Fruit fly (Drosophila melanogaster) whole organism, embryonic: Measurements from ENCODE around the gene tay.

ENCODE experiments used
- Antp ChIP-seq: fragments of 200-800 bp; sonication (Bioruptor generic); optimal IDR thresholded peaks from 3 replicates; lab custom pipeline; 2016; ENCODE audit warnings: missing biosample characterization, missing genetic modification characterization
- CG10147 ChIP-seq: fragments of 200-800 bp; sonication (Bioruptor generic); optimal IDR thresholded peaks from 2 replicates; lab custom pipeline; 2019; ENCODE audit warnings: missing biosample characterization, mild to moderate bottlenecking, missing genetic modification characterization, moderate library complexity
- CG10267 ChIP-seq: fragments of 200-800 bp; sonication (Bioruptor generic); optimal IDR thresholded peaks from 2 replicates; lab custom pipeline; 2018; ENCODE audit warnings: missing biosample characterization, mild to moderate bottlenecking, missing genetic modification characterization, moderate library complexity
- CG11504 ChIP-seq: fragments of 200-800 bp; sonication (Bioruptor generic); optimal IDR thresholded peaks from 3 replicates; lab custom pipeline; 2019; ENCODE audit warnings: missing biosample characterization, mild to moderate bottlenecking, missing genetic modification characterization, moderate library complexity
- CG13894 ChIP-seq: fragments of 200-800 bp; sonication (Bioruptor generic); optimal IDR thresholded peaks from 3 replicates; lab custom pipeline; 2018; ENCODE audit warnings: missing biosample characterization, mild to moderate bottlenecking, missing genetic modification characterization, moderate library complexity
- CG14014 ChIP-seq: fragments of 200-800 bp; sonication (Bioruptor generic); IDR thresholded peaks from 2 replicates; pipeline ENCODE4 v1.3.6; 2022; ENCODE audit warnings: missing biosample characterization, missing genetic modification characterization
- CG14441 ChIP-seq: fragments of 200-800 bp; sonication (Bioruptor generic); IDR thresholded peaks from 2 replicates; pipeline ENCODE4 v1.3.6; 2022; ENCODE audit warnings: missing biosample characterization, missing genetic modification characterization
- CG15696 ChIP-seq: fragments of 200-800 bp; sonication (Bioruptor generic); optimal IDR thresholded peaks from 2 replicates; lab custom pipeline; 2019; ENCODE audit warnings: missing biosample characterization, mild to moderate bottlenecking, missing genetic modification characterization, moderate library complexity
- CG1603 ChIP-seq: fragments of 200-800 bp; sonication (Bioruptor generic); optimal IDR thresholded peaks from 2 replicates; lab custom pipeline; 2019; ENCODE audit warnings: missing biosample characterization, mild to moderate bottlenecking, missing genetic modification characterization, moderate library complexity
- CG16813 ChIP-seq: fragments of 200-800 bp; sonication (Bioruptor generic); IDR thresholded peaks from 3 replicates; pipeline ENCODE4 v1.3.6; 2022; ENCODE audit warnings: missing biosample characterization, missing genetic modification characterization; ENCODE audit not compliant: partially characterized antibody
- CG17912 ChIP-seq: fragments of 200-800 bp; sonication (Bioruptor generic); optimal IDR thresholded peaks from 2 replicates; lab custom pipeline; 2018; ENCODE audit warnings: missing biosample characterization, mild to moderate bottlenecking, missing genetic modification characterization
- CG1832 ChIP-seq: fragments of 200-800 bp; sonication (Bioruptor generic); optimal IDR thresholded peaks from 2 replicates; lab custom pipeline; 2017; ENCODE audit warnings: missing biosample characterization, mild to moderate bottlenecking, missing genetic modification characterization, inconsistent platforms
- CG2129 ChIP-seq: fragments of 200-800 bp; sonication (Bioruptor generic); IDR thresholded peaks from 2 replicates; pipeline ENCODE4 v1.3.6; 2022; ENCODE audit warnings: missing biosample characterization, missing genetic modification characterization; ENCODE audit not compliant: partially characterized antibody
- CG32767 ChIP-seq: fragments of 200-800 bp; sonication (Bioruptor generic); IDR thresholded peaks from 2 replicates; pipeline ENCODE4 v1.3.6; 2022; ENCODE audit warnings: missing biosample characterization, missing genetic modification characterization
- CG3847 ChIP-seq: fragments of 200-800 bp; sonication (Bioruptor generic); IDR thresholded peaks from 2 replicates; pipeline ENCODE4 v1.3.6; 2022; ENCODE audit warnings: missing biosample characterization, missing genetic modification characterization
- CG8290 ChIP-seq, 3 experiments: fragments of 200-800 bp; sonication (Bioruptor generic); optimal IDR thresholded peaks; 2 replicates each; lab custom pipeline; 2016 to 2019; ENCODE audit warnings: missing biosample characterization in 3 of 3, missing genetic modification characterization in 3 of 3, mild to moderate bottlenecking in 2 of 3, moderate library complexity in 1 of 3
- CG8944 ChIP-seq: fragments of 200-800 bp; sonication (Bioruptor generic); optimal IDR thresholded peaks from 3 replicates; lab custom pipeline; 2016; ENCODE audit warnings: missing biosample characterization, missing genetic modification characterization
- CG9817 ChIP-seq: fragments of 200-800 bp; sonication (Bioruptor generic); optimal IDR thresholded peaks from 2 replicates; lab custom pipeline; 2018; ENCODE audit warnings: missing biosample characterization, mild to moderate bottlenecking, missing genetic modification characterization, moderate library complexity
- CG9876 ChIP-seq: fragments of 200-800 bp; sonication (Bioruptor generic); optimal IDR thresholded peaks from 2 replicates; lab custom pipeline; 2016; ENCODE audit warnings: missing biosample characterization, missing genetic modification characterization
- D19B ChIP-seq: fragments of 200-800 bp; sonication (Bioruptor generic); optimal IDR thresholded peaks from 2 replicates; lab custom pipeline; 2017; ENCODE audit warnings: missing biosample characterization, mild to moderate bottlenecking, missing genetic modification characterization
- E2f1 ChIP-seq: fragments of 200-800 bp; sonication (Bioruptor generic); IDR thresholded peaks from 2 replicates; pipeline ENCODE4 v1.3.6; 2022; ENCODE audit warnings: missing biosample characterization, missing genetic modification characterization
- Fer2 ChIP-seq: fragments of 200-800 bp; sonication (Bioruptor generic); optimal IDR thresholded peaks from 2 replicates; lab custom pipeline; 2018; ENCODE audit warnings: missing biosample characterization, mild to moderate bottlenecking, missing genetic modification characterization, moderate library complexity
- Fer3 ChIP-seq: fragments of 200-800 bp; sonication (Bioruptor generic); optimal IDR thresholded peaks from 2 replicates; lab custom pipeline; 2018; ENCODE audit warnings: missing biosample characterization, mild to moderate bottlenecking, missing genetic modification characterization, moderate library complexity
- Hr51 ChIP-seq, 2 experiments: fragments of 200-800 bp; sonication (Bioruptor generic); optimal IDR thresholded peaks; 2 replicates in 1 of 2; 3 replicates in 1 of 2; lab custom pipeline; 2016 to 2018; ENCODE audit warnings: missing biosample characterization in 2 of 2, missing genetic modification characterization in 2 of 2, mild to moderate bottlenecking in 1 of 2, moderate library complexity in 1 of 2
- MESR4 ChIP-seq: fragments of 200-800 bp; sonication (Bioruptor generic); optimal IDR thresholded peaks from 2 replicates; lab custom pipeline; 2018; ENCODE audit warnings: missing biosample characterization, mild to moderate bottlenecking, missing genetic modification characterization, moderate library complexity
- Max ChIP-seq: fragments of 200-800 bp; sonication (Bioruptor generic); optimal IDR thresholded peaks from 2 replicates; lab custom pipeline; 2016; ENCODE audit warnings: missing biosample characterization, mild to moderate bottlenecking, missing genetic modification characterization
- PHDP ChIP-seq: fragments of 200-800 bp; sonication (Bioruptor generic); optimal IDR thresholded peaks from 3 replicates; lab custom pipeline; 2018; ENCODE audit warnings: missing biosample characterization, mild to moderate bottlenecking, missing genetic modification characterization, moderate library complexity
- Six4 ChIP-seq: fragments of 200-800 bp; sonication (Bioruptor generic); optimal IDR thresholded peaks from 2 replicates; lab custom pipeline; 2016; ENCODE audit warnings: missing biosample characterization, missing genetic modification characterization
- Taf1 ChIP-seq: fragments of 200-800 bp; sonication (Bioruptor generic); IDR thresholded peaks from 2 replicates; pipeline ENCODE4 v1.3.6; 2022; ENCODE audit warnings: missing biosample characterization, missing genetic modification characterization
- ab ChIP-seq: fragments of 200-800 bp; sonication (Bioruptor generic); optimal IDR thresholded peaks from 2 replicates; lab custom pipeline; 2016; ENCODE audit warnings: missing biosample characterization, missing genetic modification characterization
- aop ChIP-seq: fragments of 200-800 bp; sonication (Bioruptor generic); IDR thresholded peaks from 2 replicates; pipeline ENCODE4 v1.3.6; 2022; ENCODE audit warnings: missing biosample characterization, missing genetic modification characterization
- ase ChIP-seq: fragments of 200-800 bp; sonication (Bioruptor generic); IDR thresholded peaks from 3 replicates; pipeline ENCODE4 v1.3.6; 2022; ENCODE audit warnings: missing biosample characterization, missing genetic modification characterization
- ash1 ChIP-seq: fragments of 200-800 bp; sonication (Bioruptor generic); optimal IDR thresholded peaks from 2 replicates; lab custom pipeline; 2018; ENCODE audit warnings: missing biosample characterization, mild to moderate bottlenecking, missing genetic modification characterization
- bowl ChIP-seq: fragments of 200-800 bp; sonication (Bioruptor generic); IDR thresholded peaks from 2 replicates; pipeline ENCODE4 v1.3.6; 2022; ENCODE audit warnings: missing biosample characterization, missing genetic modification characterization
- br ChIP-seq: fragments of >200 bp; optimal IDR thresholded peaks from 2 replicates; lab custom pipeline; 2017
- cwo ChIP-seq: fragments of 200-800 bp; sonication (Bioruptor generic); optimal IDR thresholded peaks from 3 replicates; lab custom pipeline; 2017; ENCODE audit warnings: missing biosample characterization, missing genetic modification characterization, mild to moderate bottlenecking, moderate library complexity, missing genetic modification reagents
- eve ChIP-seq, 2 experiments: fragments of >200 bp; optimal IDR thresholded peaks; 2 replicates each; lab custom pipeline; 2017; ENCODE audit warnings: missing biosample characterization in 2 of 2, missing genetic modification characterization in 2 of 2
- fru ChIP-seq: fragments of >200 bp; optimal IDR thresholded peaks from 2 replicates; lab custom pipeline; 2017
- kay ChIP-seq: fragments of 200-800 bp; sonication (Bioruptor generic); optimal IDR thresholded peaks from 2 replicates; lab custom pipeline; 2016; ENCODE audit warnings: missing biosample characterization, missing genetic modification characterization
- lola ChIP-seq, 3 experiments: fragments of >200 bp in 2 of 3; fragments of 200-800 bp in 1 of 3; sonication (Bioruptor generic) in 1 of 3; optimal IDR thresholded peaks; 2 replicates each; lab custom pipeline; 2017 to 2019; ENCODE audit warnings: missing biosample characterization in 3 of 3, missing genetic modification characterization in 3 of 3, mild to moderate bottlenecking in 1 of 3, moderate library complexity in 1 of 3
- mam ChIP-seq: fragments of 200-800 bp; sonication (Bioruptor generic); optimal IDR thresholded peaks from 3 replicates; lab custom pipeline; 2016; ENCODE audit warnings: missing biosample characterization, missing genetic modification characterization
- oc ChIP-seq: fragments of 200-800 bp; sonication (Bioruptor generic); optimal IDR thresholded peaks from 2 replicates; lab custom pipeline; 2018; ENCODE audit warnings: missing biosample characterization, mild to moderate bottlenecking, missing genetic modification characterization, moderate library complexity
- pum ChIP-seq: fragments of 200-800 bp; sonication (Bioruptor generic); optimal IDR thresholded peaks from 2 replicates; lab custom pipeline; 2016; ENCODE audit warnings: missing biosample characterization, missing genetic modification characterization
- pzg ChIP-seq: fragments of 200-800 bp; sonication (Bioruptor generic); optimal IDR thresholded peaks from 3 replicates; lab custom pipeline; 2018; ENCODE audit warnings: missing biosample characterization, mild to moderate bottlenecking, missing genetic modification characterization, moderate library complexity
- sima ChIP-seq: fragments of 200-800 bp; sonication (Bioruptor generic); optimal IDR thresholded peaks from 2 replicates; lab custom pipeline; 2016; ENCODE audit warnings: missing biosample characterization, missing genetic modification characterization
- sisA ChIP-seq: fragments of 200-800 bp; sonication (Bioruptor generic); IDR thresholded peaks from 2 replicates; pipeline ENCODE4 v1.3.6; 2022; ENCODE audit warnings: missing biosample characterization, missing genetic modification characterization
- so ChIP-seq: fragments of 200-800 bp; sonication (Bioruptor generic); IDR thresholded peaks from 3 replicates; pipeline ENCODE4 v1.3.6; 2022; ENCODE audit warnings: missing biosample characterization, missing genetic modification characterization
- sug ChIP-seq: fragments of 200-800 bp; optimal IDR thresholded peaks from 2 replicates; lab custom pipeline; 2019; ENCODE audit warnings: missing biosample characterization, mild to moderate bottlenecking, missing genetic modification characterization, moderate library complexity
- vnd ChIP-seq: fragments of 200-800 bp; sonication (Bioruptor generic); IDR thresholded peaks from 3 replicates; pipeline ENCODE4 v1.3.6; 2022; ENCODE audit warnings: missing biosample characterization, missing genetic modification characterization; ENCODE audit not compliant: partially characterized antibody

Gene tay

DNA sequence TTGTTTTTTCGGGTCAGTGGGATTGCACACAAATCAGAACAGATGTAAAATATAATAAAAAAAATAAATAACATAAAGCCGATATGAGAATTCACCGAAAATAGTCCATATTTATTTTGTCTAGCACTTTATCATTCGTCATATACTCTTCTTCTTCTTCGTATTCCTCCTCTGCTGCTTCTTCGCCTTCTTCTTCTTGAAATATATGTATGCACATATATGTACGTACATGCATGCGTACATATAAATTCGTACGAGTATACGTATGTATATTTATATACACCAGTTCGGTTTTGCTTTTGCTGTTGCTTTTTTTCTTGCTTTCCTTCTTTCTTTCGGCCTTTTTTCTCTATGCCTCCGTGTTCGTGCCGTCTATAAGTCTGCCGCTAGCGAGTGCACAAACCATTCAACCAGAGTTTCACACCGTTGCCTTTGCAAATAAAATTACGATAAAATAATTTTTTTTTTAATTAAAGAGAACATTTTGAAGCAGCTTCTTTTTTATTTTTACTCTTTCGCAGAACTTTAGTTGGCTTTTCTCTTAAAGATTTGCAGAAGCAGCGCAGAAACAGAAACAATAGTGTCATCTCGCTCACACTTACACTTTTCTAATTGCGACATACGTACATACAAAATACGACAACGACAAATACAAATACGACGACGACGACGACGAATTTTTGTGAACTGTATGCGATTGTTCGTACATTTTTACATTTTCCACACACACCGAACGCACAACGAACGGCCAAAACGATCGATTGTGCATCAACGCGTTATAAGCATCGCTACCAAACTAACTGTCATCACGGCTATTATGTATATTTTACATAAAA, 482 bp downstream of the tay start (continued):
- TF ChIP-seq fru (no peak), CG1603 (no peak), sisA (GFP tag; lab: Robert Waterston, UW) (no peak), Max (GFP tag; lab: Kevin White, UChicago) (no peak), kay (GFP tag; lab: Kevin White, UChicago) (no peak), Six4 (no peak), CG1832 (GFP tag; lab: Kevin White, UChicago) (no peak), sima (GFP tag; lab: Kevin White, UChicago) (no peak), MESR4 (GFP tag; lab: Kevin White, UChicago) (peak; percentile 81), Taf1 (GFP tag; lab: Robert Waterston, UW) (no peak), CG9817 (no peak), CG16813 (no peak), CG3847 (GFP tag; lab: Robert Waterston, UW) (no peak), so (GFP tag; lab: Robert Waterston, UW) (peak; percentile 10; the same call in 1 of the 3 replicates), CG17912 (GFP tag; lab: Kevin White, UChicago) (no peak), CG9876 (GFP tag; lab: Kevin White, UChicago) (no peak), bowl (GFP tag; lab: Robert Waterston, UW) (no peak), sug (tag; lab: Kevin White, UChicago) (no peak), CG15696 (tag; lab: Kevin White, UChicago) (no peak), D19B (GFP tag; lab: Kevin White, UChicago) (no peak), CG14014 (GFP tag; lab: Robert Waterston, UW) (no peak), CG13894 (tag; lab: Kevin White, UChicago) (no peak), CG8944 (GFP tag; lab: Kevin White, UChicago) (no peak), CG11504 (tag; lab: Kevin White, UChicago) (no peak), ase (GFP tag; lab: Robert Waterston, UW) (no peak), Antp (no peak), CG10267 (tag; lab: Kevin White, UChicago) (no peak), E2f1 (GFP tag; lab: Robert Waterston, UW) (no peak), br (no peak), CG10147 (no peak), CG8290 (GFP tag; optimal IDR thresholded peaks at IDR 0.05; lab: Kevin White, UChicago) (no peak), CG8290 (tag; optimal IDR thresholded peaks at IDR 0.05; lab: Kevin White, UChicago) (no peak), lola (GFP tag; optimal IDR thresholded peaks at IDR 0.05; lab: Kevin White, UChicago) (no peak), eve (GFP tag; optimal IDR thresholded peaks at IDR 0.05; lab: Kevin White, UChicago) (no peak), pum (GFP tag; lab: Kevin White, UChicago) (no peak), oc (no peak), cwo (GFP tag; lab: Kevin White, UChicago) (no peak), ab (GFP tag; lab: Kevin White, UChicago) (no peak), CG32767 (GFP tag; lab: Robert Waterston, UW) (peak; percentile 48; the same call in 1 of the 2 replicates), mam (GFP tag; lab: Kevin White, UChicago) (no peak), CG14441 (GFP tag; lab: Robert Waterston, UW) (no peak), Hr51 (GFP tag; optimal IDR thresholded peaks at IDR 0.05; lab: Kevin White, UChicago) (no peak), PHDP (tag; lab: Kevin White, UChicago) (no peak), Fer3 (no peak), aop (GFP tag; lab: Robert Waterston, UW) (no peak), ash1 (GFP tag; lab: Kevin White, UChicago) (no peak), Fer2 (tag; lab: Kevin White, UChicago) (no peak), CG2129 (GFP tag; lab: Robert Waterston, UW) (no peak), pzg (GFP tag; lab: Kevin White, UChicago) (peak; percentile 29), vnd (GFP tag; lab: Robert Waterston, UW) (no peak)
